Worm (Caenorhabditis elegans) whole organism, young adult: ENCODE measurements around the gene F22E12.1.

Source experiments
- Y67H2A.10 ChIP-seq: fragments of 200-800 bp; sonication (Bioruptor generic); conservative IDR thresholded peaks from 2 replicates; pipeline ENCODE4 v1.3.6; 2022; ENCODE audit warnings: missing genetic modification reagents, missing genetic modification characterization, missing compliant biosample characterization
- ama-1 ChIP-seq, 3 experiments: fragments of 150-350 bp in 1 of 3; sonication (generic microtip) in 2 of 3; optimal IDR thresholded peaks; 2 replicates each; lab custom pipeline; 2014 to 2018; ENCODE audit warnings: missing biosample characterization in 2 of 3, missing genetic modification characterization in 2 of 3, missing genetic modification reagents in 2 of 3
- him-1 ChIP-seq: sonication (generic microtip); optimal IDR thresholded peaks from 2 replicates; lab custom pipeline; 2016; ENCODE audit warnings: missing genotype, missing genetic modification reagents, missing genetic modification characterization, missing compliant biosample characterization
- hsf-1 ChIP-seq: fragments of 200-800 bp; sonication (Bioruptor generic); IDR thresholded peaks from 2 replicates; pipeline ENCODE4 v1.3.6; 2022; ENCODE audit warnings: missing genetic modification reagents, missing genetic modification characterization, missing compliant biosample characterization
- lir-1 ChIP-seq: fragments of 200-800 bp; sonication (Bioruptor generic); conservative IDR thresholded peaks from 2 replicates; pipeline ENCODE4 v1.3.6; 2022; ENCODE audit warnings: missing genetic modification reagents, missing genetic modification characterization, missing compliant biosample characterization
- lsy-27 ChIP-seq: sonication (generic microtip); optimal IDR thresholded peaks from 2 replicates; lab custom pipeline; 2017; ENCODE audit warnings: missing genetic modification characterization, mild to moderate bottlenecking, missing compliant biosample characterization, antibody characterized with exemption, missing genotype, borderline replicate concordance; ENCODE audit not compliant: insufficient read depth
- mxl-1 ChIP-seq: sonication (generic microtip); optimal IDR thresholded peaks from 2 replicates; lab custom pipeline; 2016; ENCODE audit warnings: missing genetic modification characterization, missing compliant biosample characterization
- nfyb-1 ChIP-seq: fragments of 200-800 bp; sonication (Bioruptor generic); IDR thresholded peaks from 2 replicates; pipeline ENCODE4 v1.3.6; 2022; ENCODE audit warnings: missing genetic modification reagents, missing genetic modification characterization, missing compliant biosample characterization
- pha-4 ChIP-seq: fragments of 150-350 bp; sonication (generic microtip); optimal IDR thresholded peaks from 2 replicates; lab custom pipeline; 2014; ENCODE audit warnings: missing biosample characterization, missing genetic modification reagents, missing genetic modification characterization
- sptf-2 ChIP-seq: fragments of 200-800 bp; sonication (Bioruptor generic); optimal IDR thresholded peaks from 2 replicates; lab custom pipeline; 2018; ENCODE audit warnings: mild to moderate bottlenecking, missing genetic modification characterization, missing compliant biosample characterization
- tbp1 ChIP-seq: fragments of 200-800 bp; sonication (Bioruptor generic); optimal IDR thresholded peaks from 2 replicates; lab custom pipeline; 2018; ENCODE audit warnings: mild to moderate bottlenecking, missing genetic modification characterization, missing compliant biosample characterization
- unc-62 ChIP-seq: fragments of 150-350 bp; optimal IDR thresholded peaks from 2 replicates; lab custom pipeline; 2014; ENCODE audit warnings: missing biosample characterization, missing genetic modification reagents, missing genetic modification characterization
- ztf-22 ChIP-seq: fragments of 200-800 bp; sonication (Bioruptor generic); optimal IDR thresholded peaks from 2 replicates; lab custom pipeline; 2018; ENCODE audit warnings: mild to moderate bottlenecking, missing genetic modification characterization, moderate library complexity, missing compliant biosample characterization

DNA sequence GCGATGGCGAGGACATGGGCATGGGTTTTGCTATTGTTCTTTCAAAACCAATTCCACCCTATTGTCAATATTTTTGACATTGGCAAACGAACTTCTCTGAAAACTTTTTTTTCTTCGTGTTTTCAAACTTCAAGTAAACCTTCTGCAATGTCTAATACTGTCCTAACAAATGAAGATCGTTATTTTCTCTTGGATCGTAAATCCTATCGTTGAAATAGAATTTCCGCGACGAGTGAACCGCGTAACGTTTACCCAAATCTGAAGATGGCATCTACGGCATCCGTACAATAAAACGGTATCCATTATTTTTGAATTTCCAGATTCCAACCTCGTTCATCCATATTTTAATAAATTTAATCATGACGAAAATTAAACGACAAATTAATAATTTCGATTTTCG, 48.4 kb upstream of the F22E12.1 start, which contains the start of gene C35A5.5:
- TF ChIP-seq mxl-1 (no peak), pha-4 (no peak), Y67H2A.10 (GFP tag; lab: Robert Waterston, UW) (no peak), lsy-27 (no peak), sptf-2 (GFP tag; lab: Kevin White, UChicago) (no peak), him-1 (tag; lab: Kevin White, UChicago) (no peak), nfyb-1 (no peak), unc-62 (GFP tag; lab: Kevin White, UChicago) (no peak), ama-1 (optimal IDR thresholded peaks at IDR 0.05; lab: Kevin White, UChicago) (no peak), ama-1 (GFP tag; optimal IDR thresholded peaks at IDR 0.05; lab: Kevin White, UChicago) (no peak), ztf-22 (GFP tag; lab: Kevin White, UChicago) (no peak), tbp1 (GFP tag; lab: Kevin White, UChicago) (no peak), lir-1 (no peak), hsf-1 (GFP tag; lab: Robert Waterston, UW) (no peak)
